Worm (Caenorhabditis elegans): ENCODE results near the gene dop-1.

Gene dop-1

DNA sequence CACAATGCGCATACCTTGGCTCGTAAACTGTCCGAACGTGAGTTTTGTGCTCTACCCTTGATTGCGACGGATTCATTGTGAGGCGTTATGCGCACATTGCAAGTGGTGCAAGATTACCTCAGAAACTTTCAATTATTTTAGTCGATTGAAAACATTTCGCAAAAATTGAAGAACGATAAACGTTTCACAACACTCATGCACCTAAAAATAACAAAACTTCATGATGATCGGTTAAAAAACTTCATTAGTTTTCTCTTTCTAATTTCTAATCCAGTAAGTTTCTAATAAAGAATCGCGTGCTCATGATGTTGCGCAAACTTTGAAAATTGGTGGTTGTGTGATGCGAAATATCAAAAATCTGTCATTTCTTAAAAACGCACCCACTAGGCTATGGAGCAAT lies at the start of gene dop-1:
dop-1 (minus strand) TSS at position 101 of the 400 bp plus-strand sequence.
- TF ChIP-seq unc-39 (tag; optimal IDR thresholded peaks at IDR 0.05) (no peak), snpc-4 (tag; optimal IDR thresholded peaks at IDR 0.05) (no peak), elt-3 (tag; optimal IDR thresholded peaks at IDR 0.05) (no peak), pqm-1 (tag; optimal IDR thresholded peaks at IDR 0.05) (no peak), egl-5 (tag; optimal IDR thresholded peaks at IDR 0.05) (no peak), skn-1 (tag; optimal IDR thresholded peaks at IDR 0.05) (no peak), nhr-76 (tag; optimal IDR thresholded peaks at IDR 0.05) (no peak), nhr-11 (tag; optimal IDR thresholded peaks at IDR 0.05) (no peak), jun-1 (tag; optimal IDR thresholded peaks at IDR 0.05) (no peak), lin-39 (tag; optimal IDR thresholded peaks at IDR 0.05) (no peak), elt-1 (tag; optimal IDR thresholded peaks at IDR 0.05) (no peak), nhr-67 (tag; optimal IDR thresholded peaks at IDR 0.05) (no peak), eor-1 (tag; optimal IDR thresholded peaks at IDR 0.05) (no peak)

DNA sequence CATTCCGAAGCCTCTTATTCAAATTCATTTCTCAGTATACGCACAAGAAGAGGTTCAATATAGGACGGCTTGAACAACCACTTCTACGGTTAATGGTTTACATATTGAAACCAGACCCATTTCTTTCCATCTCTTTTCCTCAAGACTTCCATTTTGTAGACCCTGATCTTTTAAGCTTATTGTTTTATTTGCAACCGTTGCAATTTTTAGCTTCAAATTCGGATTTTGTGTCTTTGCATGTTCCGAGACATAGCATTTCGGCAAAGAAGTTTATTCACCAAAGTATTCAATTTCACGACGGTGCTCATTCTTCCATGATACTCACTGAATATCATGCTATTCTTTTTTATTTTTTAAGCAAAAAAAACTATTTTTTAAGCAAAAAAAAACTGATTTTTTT lies 47.6 kb upstream of the dop-1 start, which contains the start of gene nmur-3:
nmur-3 (plus strand) TSS at position 301 of the 400 bp plus-strand sequence.
- TF ChIP-seq ceh-9 (tag; optimal IDR thresholded peaks at IDR 0.05) (no peak), nhr-76 (tag; optimal IDR thresholded peaks at IDR 0.05) (no peak), nhr-43 (tag; optimal IDR thresholded peaks at IDR 0.05; ENCODE audit: poor library complexity, severe bottlenecking) (no peak), hmg-11 (tag; optimal IDR thresholded peaks at IDR 0.05) (no peak), unc-62 (GFP tag; optimal IDR thresholded peaks at IDR 0.05) (no peak), nhr-67 (tag; optimal IDR thresholded peaks at IDR 0.05) (no peak), nhr-11 (tag; optimal IDR thresholded peaks at IDR 0.05) (no peak), nhr-23 (tag; optimal IDR thresholded peaks at IDR 0.05) (no peak), eor-1 (tag; optimal IDR thresholded peaks at IDR 0.05) (no peak), daf-12 (tag; optimal IDR thresholded peaks at IDR 0.05) (no peak), nhr-237 (tag; optimal IDR thresholded peaks at IDR 0.05) (no peak), ama-1 (optimal IDR thresholded peaks at IDR 0.05) (no peak), mml-1 (tag; optimal IDR thresholded peaks at IDR 0.05) (no peak), mdl-1 (tag; optimal IDR thresholded peaks at IDR 0.05) (no peak), tbx-2 (tag; optimal IDR thresholded peaks at IDR 0.05) (no peak), jun-1 (tag; optimal IDR thresholded peaks at IDR 0.05) (no peak), skn-1 (tag; optimal IDR thresholded peaks at IDR 0.05) (no peak)

DNA sequence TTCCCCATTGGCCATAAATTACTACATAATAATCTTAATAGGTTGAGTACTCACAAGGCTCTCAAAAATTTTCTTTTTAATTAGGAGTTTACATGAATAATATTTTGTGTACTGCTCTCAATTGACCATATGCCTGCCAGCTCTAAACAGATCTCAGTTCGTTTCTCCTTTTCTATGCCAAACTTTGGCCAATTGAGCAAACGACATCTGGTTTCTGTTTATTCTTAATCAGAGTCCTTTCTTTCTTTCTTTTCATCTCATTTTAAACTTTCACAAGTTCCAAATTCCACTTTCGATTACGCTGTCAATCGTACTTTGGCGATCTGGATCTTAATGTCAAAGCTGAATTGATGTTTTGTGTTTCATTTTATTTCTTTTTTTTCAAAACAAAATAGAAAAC lies 45.7 kb upstream of the dop-1 start:
- TF ChIP-seq elt-2 (tag; optimal IDR thresholded peaks at IDR 0.05) (no peak), lsy-12 (tag; optimal IDR thresholded peaks at IDR 0.05) (no peak), elt-3 (tag; optimal IDR thresholded peaks at IDR 0.05) (no peak), egl-27 (tag; optimal IDR thresholded peaks at IDR 0.05) (no peak), hmg-11 (tag; optimal IDR thresholded peaks at IDR 0.05) (no peak)

DNA sequence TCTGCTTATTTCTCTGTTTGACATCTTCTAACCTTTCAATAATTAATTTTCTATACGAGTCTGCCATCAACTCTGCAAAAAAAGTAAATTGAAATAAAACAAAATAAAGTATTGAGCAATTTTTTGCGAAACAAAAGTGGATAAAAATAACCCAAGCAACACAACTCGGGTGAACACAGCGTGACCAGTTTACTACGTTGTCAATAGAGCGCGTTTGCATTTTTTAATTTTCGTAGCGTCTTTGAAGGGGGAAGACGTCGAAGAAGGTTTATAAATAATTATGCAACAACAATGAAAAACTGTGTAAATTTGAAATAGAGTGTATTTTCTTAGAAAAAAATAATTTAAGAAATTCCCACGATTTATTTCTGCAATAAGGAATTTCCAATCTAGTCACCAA lies 43.7 kb upstream of the dop-1 start, which contains the start of gene atg-16.1:
atg-16.1 (minus strand) TSS at position 76 of the 400 bp plus-strand sequence.
- no peak for TF ChIP-seq nhr-76 (tag; optimal IDR thresholded peaks at IDR 0.05)
- no peak for TF ChIP-seq nhr-67 (tag; optimal IDR thresholded peaks at IDR 0.05)
- no peak for TF ChIP-seq nhr-12 (tag; optimal IDR thresholded peaks at IDR 0.05)
- TF ChIP-seq unc-39 (tag; optimal IDR thresholded peaks at IDR 0.05): no peak
- no peak for TF ChIP-seq mdl-1 (tag; optimal IDR thresholded peaks at IDR 0.05)
- TF ChIP-seq egl-5 (tag; optimal IDR thresholded peaks at IDR 0.05): no peak
- no peak for TF ChIP-seq ceh-16 (tag; optimal IDR thresholded peaks at IDR 0.05)
- no peak for TF ChIP-seq mml-1 (tag; optimal IDR thresholded peaks at IDR 0.05)
- TF ChIP-seq ama-1 (optimal IDR thresholded peaks at IDR 0.05): no peak
- TF ChIP-seq daf-12 (tag; optimal IDR thresholded peaks at IDR 0.05): no peak
- no peak for TF ChIP-seq sea-2 (GFP tag; optimal IDR thresholded peaks at IDR 0.05)
- no peak for TF ChIP-seq egl-27 (tag; optimal IDR thresholded peaks at IDR 0.05)
- TF ChIP-seq unc-62 (GFP tag; optimal IDR thresholded peaks at IDR 0.05): no peak
- no peak for TF ChIP-seq ceh-82 (tag; optimal IDR thresholded peaks at IDR 0.05)
- no peak for TF ChIP-seq nhr-43 (tag; optimal IDR thresholded peaks at IDR 0.05; ENCODE audit: poor library complexity, severe bottlenecking)
- no peak for TF ChIP-seq elt-2 (tag; optimal IDR thresholded peaks at IDR 0.05)
- TF ChIP-seq ceh-28 (tag; optimal IDR thresholded peaks at IDR 0.05): no peak
- TF ChIP-seq ztf-11 (tag; optimal IDR thresholded peaks at IDR 0.05): no peak
- TF ChIP-seq ztf-4 (tag; optimal IDR thresholded peaks at IDR 0.05): no peak
- TF ChIP-seq elt-1 (tag; optimal IDR thresholded peaks at IDR 0.05): no peak
- TF ChIP-seq aly-2 (tag; optimal IDR thresholded peaks at IDR 0.05): no peak
- no peak for TF ChIP-seq fos-1 (tag; optimal IDR thresholded peaks at IDR 0.05)
- TF ChIP-seq lin-39 (tag; optimal IDR thresholded peaks at IDR 0.05): peak; percentile 30
- no peak for TF ChIP-seq elt-3 (tag; optimal IDR thresholded peaks at IDR 0.05)
- no peak for TF ChIP-seq ceh-9 (tag; optimal IDR thresholded peaks at IDR 0.05)
- TF ChIP-seq pha-4 (tag; optimal IDR thresholded peaks at IDR 0.05): peak; percentile 74
- no peak for TF ChIP-seq fkh-10 (GFP tag; optimal IDR thresholded peaks at IDR 0.05)
- TF ChIP-seq lin-15B (tag; optimal IDR thresholded peaks at IDR 0.05): peak; percentile 62
- no peak for TF ChIP-seq nhr-28 (tag; optimal IDR thresholded peaks at IDR 0.05)
- TF ChIP-seq fkh-2 (tag; optimal IDR thresholded peaks at IDR 0.05): no peak
- no peak for TF ChIP-seq eor-1 (tag; optimal IDR thresholded peaks at IDR 0.05)
- no peak for TF ChIP-seq R02D3.7 (tag; optimal IDR thresholded peaks at IDR 0.05)
- peak; percentile 27 for TF ChIP-seq hmg-11 (tag; optimal IDR thresholded peaks at IDR 0.05)
- no peak for TF ChIP-seq nhr-237 (tag; optimal IDR thresholded peaks at IDR 0.05)
- TF ChIP-seq snpc-4 (tag; optimal IDR thresholded peaks at IDR 0.05): peak; percentile 68
- no peak for TF ChIP-seq nhr-77 (tag; optimal IDR thresholded peaks at IDR 0.05)
- TF ChIP-seq skn-1 (tag; optimal IDR thresholded peaks at IDR 0.05): no peak
- TF ChIP-seq nfya-1 (tag; optimal IDR thresholded peaks at IDR 0.05; ENCODE audit: insufficient read depth): peak; percentile 59
- no peak for TF ChIP-seq zag-1 (tag; optimal IDR thresholded peaks at IDR 0.05)

Data from whole organism, L3 larva.